Worm (Caenorhabditis elegans): ENCODE results near the gene ufd-3.

ce11 chrII:9974210-9974609 is 33.7 kb downstream of the ufd-3 start:
- TF ChIP-seq ets-7 (tag; optimal IDR thresholded peaks at IDR 0.05) (no peak), ama-1 (optimal IDR thresholded peaks at IDR 0.05) (no peak), sea-1 (GFP tag; conservative IDR thresholded peaks at IDR 0.05) (no peak), pes-1 (GFP tag; IDR thresholded peaks at IDR 0.05) (no peak), flt-1 (GFP tag; IDR thresholded peaks at IDR 0.05) (no peak), ceh-13 (GFP tag; optimal IDR thresholded peaks at IDR 0.05) (no peak), hmg-4 (GFP tag; optimal IDR thresholded peaks at IDR 0.05) (no peak), aly-1 (tag; optimal IDR thresholded peaks at IDR 0.05) (no peak)

Data from whole organism, early embryonic.